Worm (Caenorhabditis elegans) whole organism, L4/young adult: ENCODE results near the gene str-209.

Experiments used
- W03F9.2 ChIP-seq: fragments of 150-350 bp; optimal IDR thresholded peaks from 2 replicates; lab custom pipeline; 2014; ENCODE audit warnings: missing biosample characterization, missing genetic modification characterization
- him-1 ChIP-seq: sonication (generic microtip); optimal IDR thresholded peaks from 2 replicates; lab custom pipeline; 2016; ENCODE audit warnings: missing genotype, missing genetic modification reagents, missing genetic modification characterization, missing compliant biosample characterization

ce11 chrV:4964671-4965420, 16.1 kb downstream of the str-209 start:
- TF ChIP-seq W03F9.2 (tag; lab: Kevin White, UChicago) (no peak), him-1 (tag; lab: Kevin White, UChicago) (no peak)
